6 worm cellular contexts compared by ENCODE assay signal in the genomic region with DNA sequence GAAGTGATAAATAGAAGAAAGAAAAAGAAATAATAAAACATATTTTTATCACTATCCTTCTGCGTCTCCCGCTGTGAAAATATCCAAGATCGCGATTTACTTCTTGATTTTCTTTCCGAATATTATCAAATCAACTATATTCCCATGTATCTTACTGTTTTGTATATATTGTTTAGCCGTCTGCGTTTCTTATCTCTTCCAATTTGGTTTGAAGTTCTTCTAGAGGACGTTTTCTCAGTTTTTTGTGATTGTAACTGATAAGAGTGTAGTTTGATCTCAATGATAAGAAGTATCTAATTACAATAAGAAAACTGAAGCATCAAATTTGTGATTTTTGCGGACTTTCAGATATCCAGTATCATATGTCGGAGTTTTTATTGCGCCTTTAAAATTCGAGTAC.
A peak's percentile ranks its signal among the peaks of the same experiment; 100 is the strongest.
TF ChIP-seq lines count a peak whose summit lies in the region.

No protein-coding gene starts in this region.

TF ChIP-seq in whole organism, L1 larva, 84 proteins besides CTCF, POLR2A, EP300 and RAD21 (continues in another document):
- TF ChIP-seq lsy-2 (tag; optimal IDR thresholded peaks at IDR 0.05; lab: Kevin White, UChicago) (peak in 1 of 2 experiments; percentile 16), Y116A8C.19 (tag; optimal IDR thresholded peaks at IDR 0.05; lab: Kevin White, UChicago; ENCODE audit: borderline replicate concordance) (no peak), pax-3 (tag; optimal IDR thresholded peaks at IDR 0.05; lab: Kevin White, UChicago) (no peak), nhr-85 (tag; lab: Kevin White, UChicago) (peak; percentile 74), lin-15B (tag; optimal IDR thresholded peaks at IDR 0.05; lab: Kevin White, UChicago) (no peak), xbp-1 (tag; optimal IDR thresholded peaks at IDR 0.05; lab: Kevin White, UChicago) (no peak), sptf-1 (tag; optimal IDR thresholded peaks at IDR 0.05; lab: Kevin White, UChicago) (no peak), rnt-1 (tag; optimal IDR thresholded peaks at IDR 0.05; lab: Kevin White, UChicago) (no peak), elt-2 (tag; optimal IDR thresholded peaks at IDR 0.05; lab: Kevin White, UChicago) (peak; percentile 67), nhr-19 (GFP tag; conservative IDR thresholded peaks at IDR 0.05; lab: Robert Waterston, UW) (no peak), sox-4 (tag; optimal IDR thresholded peaks at IDR 0.05; lab: Kevin White, UChicago) (no peak), ztf-4 (tag; optimal IDR thresholded peaks at IDR 0.05; lab: Kevin White, UChicago) (no peak), ces-1 (GFP tag; optimal IDR thresholded peaks at IDR 0.05; lab: Kevin White, UChicago) (no peak), nhr-71 (tag; optimal IDR thresholded peaks at IDR 0.05; lab: Kevin White, UChicago) (no peak), nhr-12 (tag; optimal IDR thresholded peaks at IDR 0.05; lab: Kevin White, UChicago) (no peak)

TF ChIP-seq in whole organism, L2 larva, 48 proteins besides CTCF, POLR2A, EP300 and RAD21 (continues in another document):
- TF ChIP-seq nhr-237 (tag; optimal IDR thresholded peaks at IDR 0.05; lab: Kevin White, UChicago): no peak
- TF ChIP-seq nhr-23 (tag; optimal IDR thresholded peaks at IDR 0.05; lab: Kevin White, UChicago): no peak
- TF ChIP-seq mbf-1 (tag; optimal IDR thresholded peaks at IDR 0.05; lab: Kevin White, UChicago): no peak
- no peak for TF ChIP-seq ama-1 (optimal IDR thresholded peaks at IDR 0.05; lab: Kevin White, UChicago)
- no peak for TF ChIP-seq gmeb-1 (tag; optimal IDR thresholded peaks at IDR 0.05; lab: Kevin White, UChicago)
- TF ChIP-seq R02D3.7 (tag; optimal IDR thresholded peaks at IDR 0.05; lab: Kevin White, UChicago): no peak
- TF ChIP-seq unc-62 (GFP tag; optimal IDR thresholded peaks at IDR 0.05; lab: Kevin White, UChicago): no peak
- TF ChIP-seq dmd-4 (tag; optimal IDR thresholded peaks at IDR 0.05; lab: Kevin White, UChicago): no peak
- peak; percentile 19 for TF ChIP-seq sma-3 (GFP tag; optimal IDR thresholded peaks at IDR 0.05; lab: Kevin White, UChicago)
- TF ChIP-seq ztf-11 (tag; optimal IDR thresholded peaks at IDR 0.05; lab: Kevin White, UChicago): no peak
- no peak for TF ChIP-seq nhr-12 (tag; optimal IDR thresholded peaks at IDR 0.05; lab: Kevin White, UChicago)
- TF ChIP-seq sma-9 (GFP tag; optimal IDR thresholded peaks at IDR 0.05; lab: Kevin White, UChicago): peak; percentile 16
- no peak for TF ChIP-seq sma-9 (tag; optimal IDR thresholded peaks at IDR 0.05; lab: Kevin White, UChicago)
- TF ChIP-seq egl-27 (tag; optimal IDR thresholded peaks at IDR 0.05; lab: Kevin White, UChicago): no peak
- peak; percentile 42 for TF ChIP-seq fos-1 (tag; optimal IDR thresholded peaks at IDR 0.05; lab: Kevin White, UChicago)
- TF ChIP-seq aly-2 (tag; optimal IDR thresholded peaks at IDR 0.05; lab: Kevin White, UChicago): no peak

TF ChIP-seq in whole organism, L3 larva, 47 proteins besides CTCF, POLR2A, EP300 and RAD21:
- TF ChIP-seq nhr-76 (tag; optimal IDR thresholded peaks at IDR 0.05; lab: Kevin White, UChicago) (peak; percentile 65), jun-1 (tag; optimal IDR thresholded peaks at IDR 0.05; lab: Kevin White, UChicago) (no peak), nhr-11 (tag; optimal IDR thresholded peaks at IDR 0.05; lab: Kevin White, UChicago) (no peak), nfya-1 (tag; optimal IDR thresholded peaks at IDR 0.05; lab: Kevin White, UChicago; ENCODE audit: insufficient read depth) (no peak), fkh-2 (tag; optimal IDR thresholded peaks at IDR 0.05; lab: Kevin White, UChicago) (no peak), pqm-1 (tag; optimal IDR thresholded peaks at IDR 0.05; lab: Kevin White, UChicago) (peak; percentile 60), nhr-25 (tag; optimal IDR thresholded peaks at IDR 0.05; lab: Kevin White, UChicago) (no peak), ceh-9 (tag; optimal IDR thresholded peaks at IDR 0.05; lab: Kevin White, UChicago) (no peak), mml-1 (tag; optimal IDR thresholded peaks at IDR 0.05; lab: Kevin White, UChicago) (no peak), nhr-23 (tag; optimal IDR thresholded peaks at IDR 0.05; lab: Kevin White, UChicago) (peak; percentile 35), zag-1 (tag; optimal IDR thresholded peaks at IDR 0.05; lab: Kevin White, UChicago) (no peak), nhr-28 (tag; optimal IDR thresholded peaks at IDR 0.05; lab: Kevin White, UChicago) (no peak), elt-3 (tag; optimal IDR thresholded peaks at IDR 0.05; lab: Kevin White, UChicago) (no peak), ama-1 (optimal IDR thresholded peaks at IDR 0.05; lab: Kevin White, UChicago) (no peak), elt-2 (tag; optimal IDR thresholded peaks at IDR 0.05; lab: Kevin White, UChicago) (peak; percentile 95), skn-1 (tag; optimal IDR thresholded peaks at IDR 0.05; lab: Kevin White, UChicago) (no peak)

TF ChIP-seq in whole organism, L4 larva, 104 proteins besides CTCF, POLR2A, EP300 and RAD21:
- TF ChIP-seq daf-16 (GFP tag; optimal IDR thresholded peaks at IDR 0.05; lab: Kevin White, UChicago) (no peak), daf-16 (tag; optimal IDR thresholded peaks at IDR 0.05; lab: Kevin White, UChicago) (peak; percentile 46), daf-8 (GFP tag; IDR thresholded peaks at IDR 0.05; lab: Robert Waterston, UW) (no peak), D1046.2 (GFP tag; IDR thresholded peaks at IDR 0.05; lab: Robert Waterston, UW) (no peak), hlh-11 (tag; optimal IDR thresholded peaks at IDR 0.05; lab: Kevin White, UChicago) (peak; percentile 30), dve-1 (tag; optimal IDR thresholded peaks at IDR 0.05; lab: Kevin White, UChicago; ENCODE audit: insufficient read depth) (peak; percentile 50), duxl-1 (tag; optimal IDR thresholded peaks at IDR 0.05; lab: Kevin White, UChicago; ENCODE audit: poor library complexity) (no peak), ZK546.5 (tag; optimal IDR thresholded peaks at IDR 0.05; lab: Kevin White, UChicago) (no peak), dmd-6 (GFP tag; IDR thresholded peaks at IDR 0.05; lab: Robert Waterston, UW) (peak; percentile 42; the same call in 1 of the 2 replicates), pqm-1 (tag; optimal IDR thresholded peaks at IDR 0.05; lab: Kevin White, UChicago) (peak; percentile 33), nhr-48 (tag; optimal IDR thresholded peaks at IDR 0.05; lab: Kevin White, UChicago) (no peak), F44E2.7 (GFP tag; IDR thresholded peaks at IDR 0.05; lab: Robert Waterston, UW) (no peak), nhr-77 (tag; optimal IDR thresholded peaks at IDR 0.05; lab: Kevin White, UChicago) (peak; percentile 31), nhr-28 (tag; optimal IDR thresholded peaks at IDR 0.05; lab: Kevin White, UChicago) (peak; percentile 83)

TF ChIP-seq in whole organism, late embryonic, 69 proteins besides CTCF, POLR2A, EP300 and RAD21:
- TF ChIP-seq ceh-48 (tag; optimal IDR thresholded peaks at IDR 0.05; lab: Kevin White, UChicago) (no peak), pha-2 (tag; optimal IDR thresholded peaks at IDR 0.05; lab: Kevin White, UChicago) (no peak), elt-2 (tag; optimal IDR thresholded peaks at IDR 0.05; lab: Kevin White, UChicago) (peak; percentile 96), ceh-9 (tag; optimal IDR thresholded peaks at IDR 0.05; lab: Kevin White, UChicago) (no peak), ceh-31 (tag; optimal IDR thresholded peaks at IDR 0.05; lab: Kevin White, UChicago) (no peak), ref-2 (tag; optimal IDR thresholded peaks at IDR 0.05; lab: Kevin White, UChicago) (no peak), unc-3 (GFP tag; conservative IDR thresholded peaks at IDR 0.05; lab: Robert Waterston, UW) (no peak), unc-3 (tag; optimal IDR thresholded peaks at IDR 0.05; lab: Kevin White, UChicago) (no peak)

TF ChIP-seq in whole organism, young adult, 124 proteins besides CTCF, POLR2A, EP300 and RAD21:
- TF ChIP-seq Y56A3A.18 (GFP tag; IDR thresholded peaks at IDR 0.05; lab: Robert Waterston, UW) (no peak), aptf-2 (GFP tag; conservative IDR thresholded peaks at IDR 0.05; lab: Robert Waterston, UW) (no peak), nhr-80 (tag; optimal IDR thresholded peaks at IDR 0.05; lab: Kevin White, UChicago) (peak; percentile 45)
